Worm (Caenorhabditis elegans) whole organism, young adult: ENCODE results near the gene fbxa-148.
A peak's percentile ranks its signal among the peaks of the same experiment; 100 is the strongest.

Experiments
- B0336.3 ChIP-seq: fragments of 200-800 bp; sonication (Bioruptor generic); IDR thresholded peaks from 2 replicates; pipeline ENCODE4 v1.3.6; 2022; ENCODE audit warnings: missing genetic modification characterization, missing compliant biosample characterization
- C17E4.6 ChIP-seq: fragments of 200-800 bp; sonication (Bioruptor generic); IDR thresholded peaks from 2 replicates; pipeline ENCODE4 v1.3.6; 2022; ENCODE audit warnings: missing genetic modification reagents, missing genetic modification characterization, missing compliant biosample characterization
- D2030.7 ChIP-seq: fragments of 200-800 bp; sonication (Bioruptor generic); IDR thresholded peaks from 2 replicates; pipeline ENCODE4 v1.3.6; 2022; ENCODE audit warnings: missing genetic modification reagents, missing genetic modification characterization, missing compliant biosample characterization
- F22D6.2 ChIP-seq: sonication (generic microtip); optimal IDR thresholded peaks from 2 replicates; lab custom pipeline; 2016; ENCODE audit warnings: mild to moderate bottlenecking, missing genetic modification characterization, missing compliant biosample characterization
- F33H1.4 ChIP-seq: fragments of 200-800 bp; sonication (Bioruptor generic); IDR thresholded peaks from 2 replicates; pipeline ENCODE4 v1.3.6; 2022; ENCODE audit warnings: missing genetic modification reagents, missing genetic modification characterization, missing compliant biosample characterization
- F39B2.1 ChIP-seq: fragments of 200-800 bp; sonication (Bioruptor generic); IDR thresholded peaks from 2 replicates; pipeline ENCODE4 v1.3.6; 2022; ENCODE audit warnings: missing genetic modification reagents, missing genetic modification characterization, missing compliant biosample characterization
- F49E8.2 ChIP-seq: sonication (generic microtip); optimal IDR thresholded peaks from 3 replicates; lab custom pipeline; 2017; ENCODE audit warnings: missing genetic modification characterization, mild to moderate bottlenecking, missing compliant biosample characterization, antibody characterized with exemption, moderate library complexity; ENCODE audit not compliant: insufficient read depth
- F52B5.7 ChIP-seq: sonication (generic microtip); optimal IDR thresholded peaks from 2 replicates; lab custom pipeline; 2016; ENCODE audit warnings: mild to moderate bottlenecking, missing genetic modification characterization, missing compliant biosample characterization
- F55B11.4 ChIP-seq: sonication (generic microtip); optimal IDR thresholded peaks from 2 replicates; lab custom pipeline; 2016; ENCODE audit warnings: missing compliant biosample characterization, missing genetic modification characterization, borderline replicate concordance; ENCODE audit not compliant: insufficient read depth
- Y53F4B.3 ChIP-seq: fragments of 200-800 bp; sonication (Bioruptor generic); IDR thresholded peaks from 2 replicates; pipeline ENCODE4 v1.3.6; 2022; ENCODE audit warnings: missing genetic modification reagents, missing genetic modification characterization, missing compliant biosample characterization
- Y56A3A.18 ChIP-seq: fragments of 200-800 bp; sonication (Bioruptor generic); IDR thresholded peaks from 2 replicates; pipeline ENCODE4 v1.3.6; 2022; ENCODE audit warnings: missing genetic modification reagents, missing genetic modification characterization, missing compliant biosample characterization
- ZK185.1 ChIP-seq: sonication (generic microtip); optimal IDR thresholded peaks from 2 replicates; lab custom pipeline; 2016; ENCODE audit warnings: mild to moderate bottlenecking, missing genetic modification characterization, missing compliant biosample characterization; ENCODE audit not compliant: poor library complexity, severe bottlenecking
- akir-1 ChIP-seq: fragments of 200-800 bp; sonication (Bioruptor generic); optimal IDR thresholded peaks from 2 replicates; lab custom pipeline; 2018; ENCODE audit warnings: mild to moderate bottlenecking, missing genetic modification characterization, moderate library complexity, missing compliant biosample characterization
- attf-6 ChIP-seq: fragments of 200-800 bp; sonication (Bioruptor generic); IDR thresholded peaks from 2 replicates; pipeline ENCODE4 v1.3.6; 2022; ENCODE audit warnings: missing genetic modification reagents, missing genetic modification characterization, missing compliant biosample characterization
- ccch-3 ChIP-seq: fragments of 200-800 bp; sonication (Bioruptor generic); optimal IDR thresholded peaks from 2 replicates; lab custom pipeline; 2018; ENCODE audit warnings: mild to moderate bottlenecking, missing genetic modification characterization, missing compliant biosample characterization
- ceh-40 ChIP-seq: fragments of 200-800 bp; sonication (Bioruptor generic); IDR thresholded peaks from 2 replicates; pipeline ENCODE4 v1.3.6; 2022; ENCODE audit warnings: missing genetic modification characterization, missing compliant biosample characterization
- ceh-91 ChIP-seq: fragments of 200-800 bp; sonication (Bioruptor generic); IDR thresholded peaks from 2 replicates; pipeline ENCODE4 v1.3.6; 2022; ENCODE audit warnings: missing genetic modification reagents, missing genetic modification characterization, missing compliant biosample characterization
- egl-44 ChIP-seq: fragments of 200-800 bp; sonication (Bioruptor generic); IDR thresholded peaks from 2 replicates; pipeline ENCODE4 v1.3.6; 2022; ENCODE audit warnings: missing genetic modification reagents, missing genetic modification characterization, missing compliant biosample characterization
- egrh-3 ChIP-seq: fragments of 200-800 bp; sonication (Bioruptor generic); IDR thresholded peaks from 2 replicates; pipeline ENCODE4 v1.3.6; 2022; ENCODE audit warnings: missing genetic modification reagents, missing genetic modification characterization, missing compliant biosample characterization
- ets-4 ChIP-seq: fragments of 200-800 bp; sonication (Bioruptor generic); optimal IDR thresholded peaks from 2 replicates; lab custom pipeline; 2018; ENCODE audit warnings: mild to moderate bottlenecking, missing genetic modification characterization, missing compliant biosample characterization
- him-1 ChIP-seq: sonication (generic microtip); optimal IDR thresholded peaks from 2 replicates; lab custom pipeline; 2016; ENCODE audit warnings: missing genotype, missing genetic modification reagents, missing genetic modification characterization, missing compliant biosample characterization
- lin-26 ChIP-seq: fragments of 200-800 bp; sonication (Bioruptor generic); IDR thresholded peaks from 2 replicates; pipeline ENCODE4 v1.3.6; 2022; ENCODE audit warnings: missing genetic modification reagents, missing genetic modification characterization, missing compliant biosample characterization
- lin-35 ChIP-seq, 3 experiments: fragments of 150-350 bp in 2 of 3; sonication (generic microtip) in 1 of 3; optimal IDR thresholded peaks; 2 replicates each; lab custom pipeline; 2014 to 2018; ENCODE audit warnings: missing biosample characterization in 3 of 3, missing genetic modification characterization in 3 of 3, missing genetic modification reagents in 3 of 3
- lin-40 ChIP-seq: sonication (generic microtip); optimal IDR thresholded peaks from 2 replicates; lab custom pipeline; 2016; ENCODE audit warnings: missing genetic modification characterization, mild to moderate bottlenecking, missing compliant biosample characterization, missing genotype, missing genetic modification reagents
- lsy-27 ChIP-seq: sonication (generic microtip); optimal IDR thresholded peaks from 2 replicates; lab custom pipeline; 2017; ENCODE audit warnings: missing genetic modification characterization, mild to moderate bottlenecking, missing compliant biosample characterization, antibody characterized with exemption, missing genotype, borderline replicate concordance; ENCODE audit not compliant: insufficient read depth
- madf-3 ChIP-seq: fragments of 200-800 bp; sonication (Bioruptor generic); IDR thresholded peaks from 2 replicates; pipeline ENCODE4 v1.3.6; 2022; ENCODE audit warnings: missing genetic modification reagents, missing genetic modification characterization, missing compliant biosample characterization
- mes-4 ChIP-seq: sonication (generic microtip); optimal IDR thresholded peaks from 2 replicates; lab custom pipeline; 2016; ENCODE audit warnings: missing genotype, missing genetic modification characterization, missing compliant biosample characterization
- mxl-1 ChIP-seq: sonication (generic microtip); optimal IDR thresholded peaks from 2 replicates; lab custom pipeline; 2016; ENCODE audit warnings: missing genetic modification characterization, missing compliant biosample characterization
- nfya-2 ChIP-seq: fragments of 200-800 bp; sonication (Bioruptor generic); IDR thresholded peaks from 2 replicates; pipeline ENCODE4 v1.3.6; 2022; ENCODE audit warnings: missing genetic modification reagents, missing genetic modification characterization, missing compliant biosample characterization
- nhr-27 ChIP-seq: fragments of 200-800 bp; sonication (Bioruptor generic); optimal IDR thresholded peaks from 2 replicates; lab custom pipeline; 2018; ENCODE audit warnings: mild to moderate bottlenecking, missing genetic modification characterization, moderate library complexity, missing compliant biosample characterization
- nhr-80 ChIP-seq: sonication (generic microtip); optimal IDR thresholded peaks from 2 replicates; lab custom pipeline; 2016; ENCODE audit warnings: missing genetic modification characterization, missing compliant biosample characterization
- pbrm-1 ChIP-seq: fragments of 200-800 bp; sonication (Bioruptor generic); IDR thresholded peaks from 2 replicates; pipeline ENCODE4 v1.3.6; 2022; ENCODE audit warnings: missing genetic modification reagents, missing genetic modification characterization, missing compliant biosample characterization
- rec-8 ChIP-seq, 2 experiments: sonication (generic microtip); optimal IDR thresholded peaks; 2 replicates each; lab custom pipeline; 2016; ENCODE audit warnings: mild to moderate bottlenecking in 2 of 2, missing genetic modification characterization in 2 of 2, missing genetic modification reagents in 2 of 2, missing genotype in 2 of 2, missing biosample characterization in 1 of 2, missing compliant biosample characterization in 1 of 2, moderate library complexity in 1 of 2
- rpc-1 ChIP-seq, 2 experiments: fragments of 150-350 bp in 1 of 2; sonication (generic microtip) in 1 of 2; optimal IDR thresholded peaks; 2 replicates each; lab custom pipeline; 2014 to 2018; ENCODE audit warnings: missing biosample characterization in 1 of 2, missing genetic modification characterization in 1 of 2, missing genetic modification reagents in 1 of 2, missing genotype in 1 of 2
- sdz-38 ChIP-seq: sonication (generic microtip); optimal IDR thresholded peaks from 2 replicates; lab custom pipeline; 2016; ENCODE audit warnings: missing genotype, missing genetic modification characterization, missing compliant biosample characterization
- sea-2 ChIP-seq: fragments of 200-800 bp; sonication (Bioruptor generic); IDR thresholded peaks from 2 replicates; pipeline ENCODE4 v1.3.6; 2022; ENCODE audit warnings: missing genetic modification characterization, missing compliant biosample characterization
- snpc-4 ChIP-seq, 5 experiments: fragments of 150-350 bp in 1 of 5; sonication (generic microtip) in 4 of 5; optimal IDR thresholded peaks; 2 replicates each; lab custom pipeline; 2014 to 2018; ENCODE audit warnings: missing genetic modification characterization in 5 of 5, missing biosample characterization in 3 of 5, antibody characterized with exemption in 2 of 5, mild to moderate bottlenecking in 2 of 5, missing compliant biosample characterization in 2 of 5, missing genotype in 2 of 5, moderate library complexity in 2 of 5, missing genetic modification reagents in 1 of 5
- somi-1 ChIP-seq: fragments of 200-800 bp; sonication (Bioruptor generic); optimal IDR thresholded peaks from 2 replicates; lab custom pipeline; 2018; ENCODE audit warnings: mild to moderate bottlenecking, missing genetic modification characterization, missing compliant biosample characterization
- sptf-2 ChIP-seq: fragments of 200-800 bp; sonication (Bioruptor generic); optimal IDR thresholded peaks from 2 replicates; lab custom pipeline; 2018; ENCODE audit warnings: mild to moderate bottlenecking, missing genetic modification characterization, missing compliant biosample characterization
- xnd-1 ChIP-seq: sonication (generic microtip); optimal IDR thresholded peaks from 2 replicates; lab custom pipeline; 2016; ENCODE audit warnings: missing genotype, missing genetic modification reagents, missing genetic modification characterization, missing compliant biosample characterization

Gene fbxa-148

DNA sequence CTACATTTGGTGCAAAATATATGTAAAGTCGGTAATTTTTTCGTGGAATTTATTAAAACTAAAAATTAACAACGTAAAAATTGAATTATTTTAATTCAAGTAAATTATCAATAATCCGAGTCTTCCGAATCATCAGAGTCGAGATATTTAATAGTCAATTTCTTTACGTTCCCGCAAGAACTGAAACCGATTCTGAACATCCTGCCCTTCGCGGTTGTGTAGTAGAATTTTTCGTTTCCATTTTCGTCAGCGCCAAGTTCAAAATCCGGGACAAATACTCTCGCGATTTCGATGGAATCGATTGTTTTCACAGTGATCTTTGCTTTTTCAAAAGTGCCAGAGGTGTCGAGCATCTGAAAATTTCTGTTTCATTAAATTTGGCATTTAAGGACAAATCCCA, 19.2 kb upstream of the fbxa-148 start (continued):
- no peak for TF ChIP-seq F55B11.4
- TF ChIP-seq Y53F4B.3 (GFP tag; lab: Robert Waterston, UW): no peak
- 0 out of 2 replicates have a peak, but pooled peaks have one; percentile 12 for TF ChIP-seq pbrm-1 (GFP tag; lab: Robert Waterston, UW)
- no peak for TF ChIP-seq somi-1
- no peak for TF ChIP-seq snpc-4 (GFP tag; optimal IDR thresholded peaks at IDR 0.05; lab: Kevin White, UChicago)
- TF ChIP-seq snpc-4 (tag; optimal IDR thresholded peaks at IDR 0.05; lab: Kevin White, UChicago): peak in 2 of 4 experiments; percentile 7 to 50
- TF ChIP-seq attf-6 (GFP tag; lab: Robert Waterston, UW): peak; percentile 89
- no peak for TF ChIP-seq nhr-80 (tag; lab: Kevin White, UChicago)
- peak; percentile 14 for TF ChIP-seq xnd-1 (tag; lab: Kevin White, UChicago)
- peak; percentile 67 for TF ChIP-seq F49E8.2 (tag; lab: Kevin White, UChicago)
- TF ChIP-seq rpc-1 (optimal IDR thresholded peaks at IDR 0.05; lab: Kevin White, UChicago): no peak
- no peak for TF ChIP-seq rpc-1 (tag; optimal IDR thresholded peaks at IDR 0.05; lab: Kevin White, UChicago)
- 0 out of 2 replicates have a peak, but pooled peaks have one; percentile 32 for TF ChIP-seq lin-26 (GFP tag; lab: Robert Waterston, UW)
- no peak for TF ChIP-seq sptf-2 (GFP tag; lab: Kevin White, UChicago)
- 0 out of 2 replicates have a peak, but pooled peaks have one; percentile 45 for TF ChIP-seq B0336.3 (GFP tag; lab: Robert Waterston, UW)
- no peak for TF ChIP-seq ets-4 (GFP tag; lab: Kevin White, UChicago)
- TF ChIP-seq Y56A3A.18 (GFP tag; lab: Robert Waterston, UW): no peak
- no peak for TF ChIP-seq ceh-40 (GFP tag; lab: Robert Waterston, UW)
- peak; percentile 31; the same call in 1 of the 2 replicates for TF ChIP-seq D2030.7 (GFP tag; lab: Robert Waterston, UW)
- no peak for TF ChIP-seq lsy-27 (tag; lab: Kevin White, UChicago)
- TF ChIP-seq C17E4.6: no peak
- TF ChIP-seq akir-1 (GFP tag; lab: Kevin White, UChicago): no peak
- TF ChIP-seq sea-2 (GFP tag; lab: Robert Waterston, UW): no peak
- TF ChIP-seq lin-40 (tag; lab: Kevin White, UChicago): no peak
- TF ChIP-seq mxl-1 (tag; lab: Kevin White, UChicago): peak; percentile 6
- no peak for TF ChIP-seq egrh-3 (GFP tag; lab: Robert Waterston, UW)
- TF ChIP-seq nfya-2 (GFP tag; lab: Robert Waterston, UW): no peak
- no peak for TF ChIP-seq F52B5.7 (tag; lab: Kevin White, UChicago)
- TF ChIP-seq ceh-91 (GFP tag; lab: Robert Waterston, UW): no peak
- no peak for TF ChIP-seq madf-3 (GFP tag; lab: Robert Waterston, UW)
- no peak for TF ChIP-seq ccch-3 (GFP tag; lab: Kevin White, UChicago)
- TF ChIP-seq sdz-38 (tag; lab: Kevin White, UChicago): no peak

DNA sequence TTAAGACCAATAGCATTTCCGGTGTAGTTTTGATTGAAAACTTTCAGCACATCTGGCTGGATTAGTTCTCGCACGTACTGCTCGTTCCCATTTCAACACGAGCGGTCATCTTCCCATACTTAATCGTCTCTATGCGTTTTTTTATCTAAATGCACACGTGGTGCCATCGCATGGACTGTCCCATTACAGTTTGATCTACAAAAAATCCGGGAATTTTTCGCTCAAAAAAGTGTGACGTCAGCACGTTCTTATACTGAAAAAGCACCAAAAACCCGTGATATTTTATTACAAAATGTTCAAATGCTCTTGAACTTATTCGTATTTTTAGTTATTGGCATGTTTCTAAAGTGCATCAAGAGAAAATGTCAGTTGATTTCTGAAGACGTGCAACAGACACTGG, 16.9 kb upstream of the fbxa-148 start, which contains the start of gene Y102A5C.4:
Gene Y102A5C.4 (plus strand): TSS at position 301 of the 400 bp plus-strand sequence.
- TF ChIP-seq F22D6.2 (tag; lab: Kevin White, UChicago) (no peak), ZK185.1 (tag; lab: Kevin White, UChicago) (no peak), F39B2.1 (no peak), him-1 (tag; lab: Kevin White, UChicago) (no peak), attf-6 (GFP tag; lab: Robert Waterston, UW) (no peak), F33H1.4 (no peak), sdz-38 (tag; lab: Kevin White, UChicago) (no peak), nhr-27 (no peak), egl-44 (GFP tag; lab: Robert Waterston, UW) (no peak), mes-4 (tag; lab: Kevin White, UChicago) (no peak), snpc-4 (GFP tag; optimal IDR thresholded peaks at IDR 0.05; lab: Kevin White, UChicago) (no peak), snpc-4 (tag; optimal IDR thresholded peaks at IDR 0.05; lab: Kevin White, UChicago) (no peak), rec-8 (tag; optimal IDR thresholded peaks at IDR 0.05; lab: Kevin White, UChicago) (no peak), lin-35 (GFP tag; optimal IDR thresholded peaks at IDR 0.05; lab: Kevin White, UChicago) (no peak)
